Worm (Caenorhabditis elegans) whole organism, young adult: ENCODE measurements around the gene attf-4.

Experiments used
- C06A6.2 ChIP-seq: fragments of 200-800 bp; sonication (Bioruptor generic); conservative IDR thresholded peaks from 2 replicates; pipeline ENCODE4 v1.3.6; 2022; ENCODE audit warnings: missing genetic modification characterization, missing compliant biosample characterization
- K12H6.12 ChIP-seq: fragments of 200-800 bp; sonication (Bioruptor generic); optimal IDR thresholded peaks from 2 replicates; lab custom pipeline; 2018; ENCODE audit warnings: mild to moderate bottlenecking, missing genetic modification characterization, missing compliant biosample characterization
- Y56A3A.18 ChIP-seq: fragments of 200-800 bp; sonication (Bioruptor generic); IDR thresholded peaks from 2 replicates; pipeline ENCODE4 v1.3.6; 2022; ENCODE audit warnings: missing genetic modification reagents, missing genetic modification characterization, missing compliant biosample characterization
- Y67H2A.10 ChIP-seq: fragments of 200-800 bp; sonication (Bioruptor generic); conservative IDR thresholded peaks from 2 replicates; pipeline ENCODE4 v1.3.6; 2022; ENCODE audit warnings: missing genetic modification reagents, missing genetic modification characterization, missing compliant biosample characterization
- ZK185.1 ChIP-seq: sonication (generic microtip); optimal IDR thresholded peaks from 2 replicates; lab custom pipeline; 2016; ENCODE audit warnings: mild to moderate bottlenecking, missing genetic modification characterization, missing compliant biosample characterization; ENCODE audit not compliant: poor library complexity, severe bottlenecking
- akir-1 ChIP-seq: fragments of 200-800 bp; sonication (Bioruptor generic); optimal IDR thresholded peaks from 2 replicates; lab custom pipeline; 2018; ENCODE audit warnings: mild to moderate bottlenecking, missing genetic modification characterization, moderate library complexity, missing compliant biosample characterization
- aptf-2 ChIP-seq: fragments of 200-800 bp; sonication (Bioruptor generic); conservative IDR thresholded peaks from 2 replicates; pipeline ENCODE4 v1.3.6; 2022; ENCODE audit warnings: missing genetic modification reagents, missing genetic modification characterization, missing compliant biosample characterization
- attf-5 ChIP-seq: fragments of 200-800 bp; sonication (Bioruptor generic); optimal IDR thresholded peaks from 2 replicates; lab custom pipeline; 2018; ENCODE audit warnings: mild to moderate bottlenecking, missing genetic modification characterization, missing compliant biosample characterization
- ccch-3 ChIP-seq: fragments of 200-800 bp; sonication (Bioruptor generic); optimal IDR thresholded peaks from 2 replicates; lab custom pipeline; 2018; ENCODE audit warnings: mild to moderate bottlenecking, missing genetic modification characterization, missing compliant biosample characterization
- ekl-4 ChIP-seq: fragments of 200-800 bp; sonication (Bioruptor generic); IDR thresholded peaks from 2 replicates; pipeline ENCODE4 v1.3.6; 2022; ENCODE audit warnings: missing genetic modification reagents, missing genetic modification characterization, missing compliant biosample characterization
- hlh-12 ChIP-seq: sonication (generic microtip); optimal IDR thresholded peaks from 2 replicates; lab custom pipeline; 2016; ENCODE audit warnings: missing genetic modification characterization, missing compliant biosample characterization
- hmg-20 ChIP-seq: fragments of 200-800 bp; sonication (Bioruptor generic); IDR thresholded peaks from 2 replicates; pipeline ENCODE4 v1.3.6; 2022; ENCODE audit warnings: missing genetic modification reagents, missing genetic modification characterization, missing compliant biosample characterization
- hrde-1 ChIP-seq: sonication (generic microtip); optimal IDR thresholded peaks from 2 replicates; lab custom pipeline; 2016; ENCODE audit warnings: missing genetic modification characterization, mild to moderate bottlenecking, missing compliant biosample characterization, moderate library complexity, missing genotype, missing genetic modification reagents, borderline replicate concordance
- lag-1 ChIP-seq: fragments of 200-800 bp; sonication (Bioruptor generic); IDR thresholded peaks from 2 replicates; pipeline ENCODE4 v1.3.6; 2022; ENCODE audit warnings: missing genetic modification reagents, missing genetic modification characterization, missing compliant biosample characterization
- let-526 ChIP-seq: fragments of 200-800 bp; sonication (Bioruptor generic); IDR thresholded peaks from 2 replicates; pipeline ENCODE4 v1.3.6; 2022; ENCODE audit warnings: missing genetic modification reagents, missing genetic modification characterization, missing compliant biosample characterization
- let-607 ChIP-seq, 2 experiments: fragments of 200-800 bp in 1 of 2; sonication (Bioruptor generic) in 1 of 2; sonication (generic microtip) in 1 of 2; optimal IDR thresholded peaks; 2 replicates each; lab custom pipeline; 2016 to 2018; ENCODE audit warnings: mild to moderate bottlenecking in 2 of 2, missing compliant biosample characterization in 2 of 2, missing genetic modification characterization in 2 of 2, moderate library complexity in 2 of 2, missing genotype in 1 of 2
- lin-26 ChIP-seq: fragments of 200-800 bp; sonication (Bioruptor generic); IDR thresholded peaks from 2 replicates; pipeline ENCODE4 v1.3.6; 2022; ENCODE audit warnings: missing genetic modification reagents, missing genetic modification characterization, missing compliant biosample characterization
- lin-40 ChIP-seq: sonication (generic microtip); optimal IDR thresholded peaks from 2 replicates; lab custom pipeline; 2016; ENCODE audit warnings: missing genetic modification characterization, mild to moderate bottlenecking, missing compliant biosample characterization, missing genotype, missing genetic modification reagents
- lir-1 ChIP-seq: fragments of 200-800 bp; sonication (Bioruptor generic); conservative IDR thresholded peaks from 2 replicates; pipeline ENCODE4 v1.3.6; 2022; ENCODE audit warnings: missing genetic modification reagents, missing genetic modification characterization, missing compliant biosample characterization
- lsl-1 ChIP-seq: fragments of 200-800 bp; sonication (Bioruptor generic); optimal IDR thresholded peaks from 2 replicates; lab custom pipeline; 2018; ENCODE audit warnings: mild to moderate bottlenecking, missing genetic modification characterization, moderate library complexity, missing compliant biosample characterization
- madf-10 ChIP-seq: sonication (generic microtip); optimal IDR thresholded peaks from 2 replicates; lab custom pipeline; 2016; ENCODE audit warnings: mild to moderate bottlenecking, missing genetic modification characterization, missing compliant biosample characterization
- madf-3 ChIP-seq: fragments of 200-800 bp; sonication (Bioruptor generic); IDR thresholded peaks from 2 replicates; pipeline ENCODE4 v1.3.6; 2022; ENCODE audit warnings: missing genetic modification reagents, missing genetic modification characterization, missing compliant biosample characterization
- mel-28 ChIP-seq: sonication (generic microtip); optimal IDR thresholded peaks from 2 replicates; lab custom pipeline; 2016; ENCODE audit warnings: borderline replicate concordance, mild to moderate bottlenecking, missing genetic modification characterization, missing compliant biosample characterization
- nfya-1 ChIP-seq: sonication (generic microtip); optimal IDR thresholded peaks from 2 replicates; lab custom pipeline; 2017; ENCODE audit warnings: antibody characterized with exemption, missing compliant biosample characterization, missing genetic modification characterization, borderline replicate concordance; ENCODE audit not compliant: insufficient read depth
- nhr-120 ChIP-seq: fragments of 200-800 bp; sonication (Bioruptor generic); IDR thresholded peaks from 2 replicates; pipeline ENCODE4 v1.3.6; 2022; ENCODE audit warnings: missing genetic modification characterization, missing compliant biosample characterization
- nhr-80 ChIP-seq: sonication (generic microtip); optimal IDR thresholded peaks from 2 replicates; lab custom pipeline; 2016; ENCODE audit warnings: missing genetic modification characterization, missing compliant biosample characterization
- nhr-90 ChIP-seq: sonication (generic microtip); optimal IDR thresholded peaks from 2 replicates; lab custom pipeline; 2016; ENCODE audit warnings: missing genotype, mild to moderate bottlenecking, missing genetic modification characterization, missing compliant biosample characterization
- snpc-1.1 ChIP-seq: sonication (generic microtip); optimal IDR thresholded peaks from 2 replicates; lab custom pipeline; 2017; ENCODE audit warnings: missing genetic modification characterization, mild to moderate bottlenecking, missing compliant biosample characterization, antibody characterized with exemption, moderate library complexity, missing genotype, missing genetic modification reagents; ENCODE audit not compliant: insufficient read depth
- tbx-9 ChIP-seq: sonication (generic microtip); optimal IDR thresholded peaks from 2 replicates; lab custom pipeline; 2016; ENCODE audit warnings: borderline replicate concordance, missing genetic modification characterization, inconsistent platforms, missing compliant biosample characterization
- tlf-1 ChIP-seq: fragments of 200-800 bp; sonication (Bioruptor generic); optimal IDR thresholded peaks from 2 replicates; lab custom pipeline; 2018; ENCODE audit warnings: mild to moderate bottlenecking, missing genetic modification characterization, missing compliant biosample characterization
- unc-62 ChIP-seq: fragments of 150-350 bp; optimal IDR thresholded peaks from 2 replicates; lab custom pipeline; 2014; ENCODE audit warnings: missing biosample characterization, missing genetic modification reagents, missing genetic modification characterization
- ztf-18 ChIP-seq: sonication (generic microtip); optimal IDR thresholded peaks from 2 replicates; lab custom pipeline; 2016; ENCODE audit warnings: missing genotype, mild to moderate bottlenecking, missing genetic modification characterization, missing compliant biosample characterization
- ztf-28 ChIP-seq: fragments of 200-800 bp; sonication (Bioruptor generic); IDR thresholded peaks from 2 replicates; pipeline ENCODE4 v1.3.6; 2022; ENCODE audit warnings: missing genetic modification reagents, missing genetic modification characterization, missing compliant biosample characterization

Gene attf-4

ce11 chrIII:6087705-6088359 lies 7.5 kb downstream of the attf-4 start, which contains the start of gene wht-1:
wht-1 (minus strand) TSS chrIII:6087755.
- TF ChIP-seq K12H6.12 (tag; lab: Kevin White, UChicago) (no peak), nhr-80 (tag; lab: Kevin White, UChicago) (peak; percentile 45)

ce11 chrIII:6095654-6096053 lies 15.3 kb downstream of the attf-4 start:
- TF ChIP-seq Y56A3A.18 (GFP tag; lab: Robert Waterston, UW) (no peak), nhr-90 (no peak), let-526 (GFP tag; lab: Robert Waterston, UW) (no peak), aptf-2 (GFP tag; lab: Robert Waterston, UW) (no peak), lin-26 (GFP tag; lab: Robert Waterston, UW) (no peak)

ce11 chrIII:6102762-6103161 lies 22.4 kb downstream of the attf-4 start, which contains the start of gene C05D10.4:
C05D10.4 (minus strand) TSS chrIII:6102862.
- TF ChIP-seq ekl-4 (GFP tag; lab: Robert Waterston, UW) (no peak), lin-40 (tag; lab: Kevin White, UChicago) (no peak), snpc-1.1 (tag; lab: Kevin White, UChicago) (no peak), madf-10 (tag; lab: Kevin White, UChicago) (no peak), lsl-1 (GFP tag; lab: Kevin White, UChicago) (no peak), attf-5 (GFP tag; lab: Kevin White, UChicago) (no peak), tbx-9 (tag; lab: Kevin White, UChicago) (no peak), tlf-1 (GFP tag; lab: Kevin White, UChicago) (no peak), lag-1 (GFP tag; lab: Robert Waterston, UW) (no peak), let-607 (tag; optimal IDR thresholded peaks at IDR 0.05; lab: Kevin White, UChicago) (no peak), ccch-3 (GFP tag; lab: Kevin White, UChicago) (no peak), hlh-12 (tag; lab: Kevin White, UChicago) (no peak), hrde-1 (tag; lab: Kevin White, UChicago) (no peak), madf-3 (GFP tag; lab: Robert Waterston, UW) (no peak), nfya-1 (tag; lab: Kevin White, UChicago) (no peak), nhr-120 (no peak), unc-62 (no peak), hmg-20 (GFP tag; lab: Robert Waterston, UW) (no peak), akir-1 (GFP tag; lab: Kevin White, UChicago) (no peak), C06A6.2 (GFP tag; lab: Robert Waterston, UW) (no peak)

- no peak for TF ChIP-seq lir-1 (GFP tag; lab: Robert Waterston, UW)
- no peak for TF ChIP-seq unc-62
- no peak for TF ChIP-seq ZK185.1
- TF ChIP-seq Y67H2A.10 = no peak
Observed at ce11 chrIII:6105897-6106296, 25.5 kb downstream of the attf-4 start.

- TF ChIP-seq ztf-18 (no peak), ztf-28 (GFP tag; lab: Robert Waterston, UW) (no peak), mel-28 (tag; lab: Kevin White, UChicago) (no peak)
- TF ChIP-seq, all 124 proteins: peak for 0
Observed at ce11 chrIII:6110187-6110586, 29.8 kb downstream of the attf-4 start.
